Fruit fly (Drosophila melanogaster) whole organism, embryonic: ENCODE data around the gene cav.

ENCODE experiments used
- Aef1 ChIP-seq: fragments of 200-800 bp; sonication (Bioruptor generic); IDR thresholded peaks from 3 replicates; pipeline ENCODE4 v1.3.6; 2022; ENCODE audit warnings: missing biosample characterization, missing genetic modification characterization
- CG12104 ChIP-seq: fragments of 200-800 bp; sonication (Bioruptor generic); optimal IDR thresholded peaks from 3 replicates; lab custom pipeline; 2016; ENCODE audit warnings: missing biosample characterization, missing genetic modification characterization
- Stat92E ChIP-seq, 3 experiments: fragments of >200 bp in 2 of 3; fragments of 200-800 bp in 1 of 3; sonication (Bioruptor generic) in 1 of 3; optimal IDR thresholded peaks; 2 replicates each; lab custom pipeline; 2017 to 2019; ENCODE audit warnings: missing biosample characterization in 3 of 3, missing genetic modification characterization in 3 of 3, mild to moderate bottlenecking in 1 of 3, moderate library complexity in 1 of 3
- Trl ChIP-seq, 3 experiments: fragments of >200 bp in 2 of 3; fragments of 200-800 bp in 1 of 3; sonication (Bioruptor generic) in 1 of 3; optimal IDR thresholded peaks; 2 replicates in 1 of 3; 3 replicates in 2 of 3; lab custom pipeline; 2016 to 2017; ENCODE audit warnings: missing biosample characterization in 1 of 3, missing genetic modification characterization in 1 of 3
- sc ChIP-seq, 3 experiments: fragments of >200 bp in 2 of 3; fragments of 200-800 bp in 1 of 3; sonication (Bioruptor generic) in 1 of 3; optimal IDR thresholded peaks; 2 replicates in 2 of 3; 3 replicates in 1 of 3; lab custom pipeline; 2017; ENCODE audit warnings: mild to moderate bottlenecking in 1 of 3, missing biosample characterization in 1 of 3, missing genetic modification characterization in 1 of 3, missing genetic modification reagents in 1 of 3

DNA sequence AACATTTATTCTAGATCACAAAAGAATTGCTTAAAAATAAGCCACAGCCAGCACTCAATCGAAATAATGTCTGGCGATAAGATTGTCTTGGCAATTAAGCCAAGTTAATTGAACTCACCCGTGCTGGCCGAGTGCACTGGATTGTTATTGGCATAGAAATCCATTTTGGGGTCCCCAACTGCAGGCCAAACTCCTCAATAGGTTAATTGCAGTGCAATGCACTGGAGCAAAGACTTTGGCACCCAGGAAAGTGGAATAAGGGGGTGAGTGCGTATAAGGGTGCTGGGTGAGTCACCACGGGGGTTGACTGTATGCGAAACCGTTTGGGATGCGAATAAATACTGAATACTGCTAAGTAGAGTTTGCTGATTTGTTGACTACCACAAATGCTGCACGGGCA is 42.0 kb downstream of the cav start:
- TF ChIP-seq sc (optimal IDR thresholded peaks at IDR 0.05; lab: Kevin White, UChicago) (no peak), sc (GFP tag; optimal IDR thresholded peaks at IDR 0.05; lab: Kevin White, UChicago) (no peak), Aef1 (GFP tag; lab: Robert Waterston, UW) (no peak), Stat92E (GFP tag; optimal IDR thresholded peaks at IDR 0.05; lab: Kevin White, UChicago) (no peak), CG12104 (GFP tag; lab: Kevin White, UChicago) (no peak), Trl (optimal IDR thresholded peaks at IDR 0.05; lab: Kevin White, UChicago) (no peak), Trl (GFP tag; optimal IDR thresholded peaks at IDR 0.05; lab: Kevin White, UChicago) (no peak)
